Worm (Caenorhabditis elegans): ENCODE results near the gene cox-15.

cox-15 gene

ce11 chrII:11238869-11239647 lies 4.3 kb upstream of the cox-15 start, which contains the start of the genes rpn-9 and T06D8.9 (continued):
- TF ChIP-seq fos-1 (tag; optimal IDR thresholded peaks at IDR 0.05) (no peak), ceh-90 (tag; optimal IDR thresholded peaks at IDR 0.05) (no peak), nhr-28 (tag; optimal IDR thresholded peaks at IDR 0.05) (no peak)

ce11 chrII:11237099-11237498 lies 2.3 kb upstream of the cox-15 start, which contains the start of gene fndc-1:
TSS of gene fndc-1 (minus strand) at chrII:11237325.
- TF ChIP-seq ama-1 (optimal IDR thresholded peaks at IDR 0.05) (peak; percentile 1), nhr-76 (tag; optimal IDR thresholded peaks at IDR 0.05) (no peak)

- no peak for TF ChIP-seq pqm-1 (tag; optimal IDR thresholded peaks at IDR 0.05)
- TF ChIP-seq C16A3.4 (tag; optimal IDR thresholded peaks at IDR 0.05) = no peak
- TF ChIP-seq fkh-8 (tag; optimal IDR thresholded peaks at IDR 0.05) = no peak
- TF ChIP-seq hpl-2 (GFP tag; optimal IDR thresholded peaks at IDR 0.05) = no peak
- no peak for TF ChIP-seq swsn-7 (tag; optimal IDR thresholded peaks at IDR 0.05)
- no peak for TF ChIP-seq lin-14 (GFP tag; optimal IDR thresholded peaks at IDR 0.05)
- TF ChIP-seq sptf-1 (tag; optimal IDR thresholded peaks at IDR 0.05) = no peak
- TF ChIP-seq zag-1 (tag; optimal IDR thresholded peaks at IDR 0.05) = no peak
- peak; percentile 28 to 47 for TF ChIP-seq lin-35 (GFP tag; optimal IDR thresholded peaks at IDR 0.05)
- TF ChIP-seq pax-3 (tag; optimal IDR thresholded peaks at IDR 0.05) = no peak
- TF ChIP-seq mep-1 (tag; optimal IDR thresholded peaks at IDR 0.05) = peak; percentile 0
- no peak for TF ChIP-seq nhr-12 (tag; optimal IDR thresholded peaks at IDR 0.05)
- no peak for TF ChIP-seq irx-1 (tag; optimal IDR thresholded peaks at IDR 0.05)
- TF ChIP-seq ceh-88 (GFP tag; IDR thresholded peaks at IDR 0.05) = no peak
- no peak for TF ChIP-seq unc-30 (tag; optimal IDR thresholded peaks at IDR 0.05)
- TF ChIP-seq zip-4 (GFP tag; optimal IDR thresholded peaks at IDR 0.05) = no peak
- no peak for TF ChIP-seq fkh-10 (GFP tag; optimal IDR thresholded peaks at IDR 0.05)
- TF ChIP-seq unc-86 (tag; optimal IDR thresholded peaks at IDR 0.05) = no peak
- peak; percentile 90 for TF ChIP-seq nhr-20 (tag; optimal IDR thresholded peaks at IDR 0.05)
- TF ChIP-seq nhr-19 (GFP tag; conservative IDR thresholded peaks at IDR 0.05) = no peak
- TF ChIP-seq nhr-77 (tag; optimal IDR thresholded peaks at IDR 0.05) = no peak
- TF ChIP-seq alr-1 (tag; optimal IDR thresholded peaks at IDR 0.05; ENCODE audit: borderline replicate concordance) = no peak
- no peak for TF ChIP-seq mdl-1 (tag; optimal IDR thresholded peaks at IDR 0.05)
- no peak for TF ChIP-seq nhr-76 (tag; optimal IDR thresholded peaks at IDR 0.05)
- no peak for TF ChIP-seq egl-13 (tag; optimal IDR thresholded peaks at IDR 0.05)
- no peak for TF ChIP-seq mef-2 (tag; optimal IDR thresholded peaks at IDR 0.05)
- no peak for TF ChIP-seq nhr-28 (tag; optimal IDR thresholded peaks at IDR 0.05)
- no peak for TF ChIP-seq dsc-1 (tag; optimal IDR thresholded peaks at IDR 0.05)
- TF ChIP-seq ztf-11 (tag; optimal IDR thresholded peaks at IDR 0.05) = no peak
- TF ChIP-seq ama-1 (optimal IDR thresholded peaks at IDR 0.05) = peak; percentile 27
- peak in 1 of 2 experiments; percentile 31 for TF ChIP-seq lsy-2 (tag; optimal IDR thresholded peaks at IDR 0.05)
- TF ChIP-seq Y116A8C.19 (tag; optimal IDR thresholded peaks at IDR 0.05; ENCODE audit: borderline replicate concordance) = no peak
- TF ChIP-seq nhr-90 (tag; optimal IDR thresholded peaks at IDR 0.05; ENCODE audit: poor library complexity) = no peak
- no peak for TF ChIP-seq nhr-237 (tag; optimal IDR thresholded peaks at IDR 0.05)
- no peak for TF ChIP-seq ceh-8 (GFP tag; optimal IDR thresholded peaks at IDR 0.05)
- no peak for TF ChIP-seq lin-15B (tag; optimal IDR thresholded peaks at IDR 0.05)
- TF ChIP-seq efl-3 (GFP tag; optimal IDR thresholded peaks at IDR 0.05) = no peak
- no peak for TF ChIP-seq nhr-84 (tag; optimal IDR thresholded peaks at IDR 0.05)
- peak; percentile 15 to 27 for TF ChIP-seq efl-1 (optimal IDR thresholded peaks at IDR 0.05)
- TF ChIP-seq efl-1 (GFP tag; optimal IDR thresholded peaks at IDR 0.05 in 1 of 2) = peak; percentile 37 to 58
- no peak for TF ChIP-seq hlh-17 (GFP tag; optimal IDR thresholded peaks at IDR 0.05; ENCODE audit: borderline replicate concordance)
- TF ChIP-seq snu-23 (GFP tag; optimal IDR thresholded peaks at IDR 0.05) = peak; percentile 7
- TF ChIP-seq jun-1 (tag; optimal IDR thresholded peaks at IDR 0.05) = no peak
- no peak for TF ChIP-seq unc-98 (GFP tag; IDR thresholded peaks at IDR 0.05)
- no peak for TF ChIP-seq pag-3 (tag; optimal IDR thresholded peaks at IDR 0.05; ENCODE audit: borderline replicate concordance, insufficient read depth)
- TF ChIP-seq dpl-1 (GFP tag; optimal IDR thresholded peaks at IDR 0.05) = peak in 2 of 3 experiments; percentile 3 to 37
These were observed 1.5 kb upstream of the cox-15 start, which contains the start of gene cchl-1 for ce11 chrII:11236274-11236673. TSS of gene cchl-1 (minus strand) at chrII:11236387.

Data from whole organism, L1 larva.